Worm (Caenorhabditis elegans) whole organism, L3 larva: ENCODE measurements around the gene clec-42.

Source experiments
- elt-2 ChIP-seq: sonication (generic microtip); optimal IDR thresholded peaks from 2 replicates; lab custom pipeline; 2016; ENCODE audit warnings: missing genetic modification reagents, mild to moderate bottlenecking, missing genetic modification characterization, missing compliant biosample characterization
- fos-1 ChIP-seq: fragments of 150-350 bp; optimal IDR thresholded peaks from 2 replicates; lab custom pipeline; 2014; ENCODE audit warnings: missing biosample characterization, missing genetic modification characterization
- jun-1 ChIP-seq: fragments of 150-350 bp; optimal IDR thresholded peaks from 2 replicates; lab custom pipeline; 2014; ENCODE audit warnings: missing biosample characterization, missing genetic modification reagents, missing genetic modification characterization
- nfya-1 ChIP-seq: sonication (generic microtip); optimal IDR thresholded peaks from 2 replicates; lab custom pipeline; 2017; ENCODE audit warnings: missing genetic modification characterization, mild to moderate bottlenecking, missing compliant biosample characterization, antibody characterized with exemption, moderate library complexity; ENCODE audit not compliant: insufficient read depth
- nhr-25 ChIP-seq: sonication (generic microtip); optimal IDR thresholded peaks from 2 replicates; lab custom pipeline; 2017; ENCODE audit warnings: missing biosample characterization, missing genetic modification characterization
- nhr-28 ChIP-seq: fragments of 150-350 bp; optimal IDR thresholded peaks from 2 replicates; lab custom pipeline; 2014; ENCODE audit warnings: missing biosample characterization, missing genetic modification characterization
- tbx-2 ChIP-seq: sonication (generic microtip); optimal IDR thresholded peaks from 2 replicates; lab custom pipeline; 2016; ENCODE audit warnings: mild to moderate bottlenecking, missing genetic modification characterization, missing compliant biosample characterization
- unc-39 ChIP-seq: sonication (generic microtip); optimal IDR thresholded peaks from 4 replicates; lab custom pipeline; 2017; ENCODE audit warnings: missing biosample characterization, missing genetic modification characterization
- unc-62 ChIP-seq: fragments of 150-350 bp; sonication (generic microtip); optimal IDR thresholded peaks from 4 replicates; lab custom pipeline; 2014; ENCODE audit warnings: missing biosample characterization, missing genetic modification reagents, missing genetic modification characterization
- ztf-11 ChIP-seq: fragments of 150-350 bp; optimal IDR thresholded peaks from 2 replicates; lab custom pipeline; 2014; ENCODE audit warnings: missing biosample characterization, missing genetic modification characterization

ce11 chrV:18163434-18163833 is 27.8 kb upstream of the clec-42 start:
- TF ChIP-seq unc-62 (GFP tag; lab: Kevin White, UChicago): no peak
- TF ChIP-seq ztf-11 (tag; lab: Kevin White, UChicago): no peak
- TF ChIP-seq tbx-2: no peak
- TF ChIP-seq jun-1: no peak
- no peak for TF ChIP-seq elt-2
- no peak for TF ChIP-seq nhr-28
- TF ChIP-seq unc-39 (tag; lab: Kevin White, UChicago): no peak
- no peak for TF ChIP-seq fos-1 (tag; lab: Kevin White, UChicago)
- TF ChIP-seq nhr-25: no peak
- TF ChIP-seq nfya-1 (tag; lab: Kevin White, UChicago): no peak
